Fruit fly (Drosophila melanogaster): ENCODE measurements around the gene PlexB.

Gene PlexB

dm6 chr4:67063-67684 is 23.6 kb upstream of the PlexB start, which contains the start of gene RpS3A (continued):
- TF ChIP-seq dm (GFP tag; optimal IDR thresholded peaks at IDR 0.05), result peak; percentile 93
- TF ChIP-seq fd3F (GFP tag; optimal IDR thresholded peaks at IDR 0.05), result peak; percentile 50
- no peak; the same call in 1 of the 2 replicates for TF ChIP-seq wdn (GFP tag; IDR thresholded peaks at IDR 0.05)
- TF ChIP-seq jigr1 (GFP tag; IDR thresholded peaks at IDR 0.05), result no peak
- peak; percentile 70 for TF ChIP-seq eyg (GFP tag; optimal IDR thresholded peaks at IDR 0.05)
- TF ChIP-seq pzg (GFP tag; optimal IDR thresholded peaks at IDR 0.05), result peak; percentile 86
- TF ChIP-seq Elba2 (GFP tag; optimal IDR thresholded peaks at IDR 0.05), result peak; percentile 25
- peak; percentile 42 for TF ChIP-seq CG3065 (GFP tag; optimal IDR thresholded peaks at IDR 0.05)
- TF ChIP-seq row (GFP tag; IDR thresholded peaks at IDR 0.05), result peak; percentile 93
- TF ChIP-seq pum (GFP tag; optimal IDR thresholded peaks at IDR 0.05), result peak; percentile 66
- TF ChIP-seq CG6854 (GFP tag; optimal IDR thresholded peaks at IDR 0.05), result peak; percentile 84
- peak; percentile 82 for TF ChIP-seq Hsf (GFP tag; optimal IDR thresholded peaks at IDR 0.05)
- TF ChIP-seq Vsx1 (GFP tag; optimal IDR thresholded peaks at IDR 0.05), result peak; percentile 64
- TF ChIP-seq CG9817 (tag; optimal IDR thresholded peaks at IDR 0.05), result no peak
- peak; percentile 72 for TF ChIP-seq her (GFP tag; optimal IDR thresholded peaks at IDR 0.05)
- TF ChIP-seq chn (GFP tag; optimal IDR thresholded peaks at IDR 0.05), result no peak
- TF ChIP-seq insv (GFP tag; optimal IDR thresholded peaks at IDR 0.05), result peak in 1 of 2 experiments; percentile 50
- peak; percentile 63 for TF ChIP-seq CG2120 (GFP tag; optimal IDR thresholded peaks at IDR 0.05)
- TF ChIP-seq slp2 (GFP tag; optimal IDR thresholded peaks at IDR 0.05), result peak; percentile 79
- TF ChIP-seq CG1529 (GFP tag; optimal IDR thresholded peaks at IDR 0.05), result peak; percentile 45
- peak; percentile 91 for TF ChIP-seq wek (GFP tag; optimal IDR thresholded peaks at IDR 0.05)
- peak; percentile 53 for TF ChIP-seq CG12104 (GFP tag; optimal IDR thresholded peaks at IDR 0.05)
- TF ChIP-seq Dfd (GFP tag; optimal IDR thresholded peaks at IDR 0.05), result peak in 1 of 2 experiments; percentile 84
- no peak for TF ChIP-seq CG10321 (GFP tag; IDR thresholded peaks at IDR 0.05)
- TF ChIP-seq fd102C (GFP tag; optimal IDR thresholded peaks at IDR 0.05), result peak; percentile 71
- peak; percentile 56 for TF ChIP-seq CG2116 (GFP tag; optimal IDR thresholded peaks at IDR 0.05)
- peak; percentile 48 for TF ChIP-seq Kr (GFP tag; optimal IDR thresholded peaks at IDR 0.05)
- peak; percentile 89 for TF ChIP-seq nom (GFP tag; optimal IDR thresholded peaks at IDR 0.05)
- peak; percentile 50 for TF ChIP-seq BEAF-32 (GFP tag; optimal IDR thresholded peaks at IDR 0.05)
- TF ChIP-seq danr (GFP tag; IDR thresholded peaks at IDR 0.05), result no peak
- TF ChIP-seq CG11456 (GFP tag; IDR thresholded peaks at IDR 0.05), result no peak
- TF ChIP-seq pnt (GFP tag; optimal IDR thresholded peaks at IDR 0.05), result peak; percentile 49
- peak; percentile 57 for TF ChIP-seq tin (GFP tag; optimal IDR thresholded peaks at IDR 0.05)
- peak; percentile 61 for TF ChIP-seq Sry-β (GFP tag; optimal IDR thresholded peaks at IDR 0.05)
- TF ChIP-seq CG12155 (GFP tag; optimal IDR thresholded peaks at IDR 0.05), result peak; percentile 42
- no peak for TF ChIP-seq CG34224 (GFP tag; IDR thresholded peaks at IDR 0.05; ENCODE audit: partially characterized antibody)
- TF ChIP-seq CG6175 (GFP tag; IDR thresholded peaks at IDR 0.05), result no peak
- no peak; the same call in 1 of the 2 replicates for TF ChIP-seq CG6689 (GFP tag; IDR thresholded peaks at IDR 0.05)
- TF ChIP-seq trh (GFP tag; optimal IDR thresholded peaks at IDR 0.05), result peak; percentile 59
- TF ChIP-seq Asciz (GFP tag; optimal IDR thresholded peaks at IDR 0.05), result peak; percentile 76
- no peak for TF ChIP-seq CG4360 (GFP tag; IDR thresholded peaks at IDR 0.05)
- TF ChIP-seq E2f2 (GFP tag; IDR thresholded peaks at IDR 0.05), result peak; percentile 30; the same call in 1 of the 2 replicates
- TF ChIP-seq Antp (GFP tag; optimal IDR thresholded peaks at IDR 0.05), result no peak
- TF ChIP-seq CG32772 (GFP tag; IDR thresholded peaks at IDR 0.05), result no peak
- TF ChIP-seq vfl (GFP tag; optimal IDR thresholded peaks at IDR 0.05), result no peak
- peak; percentile 58; the same call in 1 of the 2 replicates for TF ChIP-seq Dref (GFP tag; IDR thresholded peaks at IDR 0.05)
- TF ChIP-seq CG17568 (GFP tag; optimal IDR thresholded peaks at IDR 0.05), result peak; percentile 89
- peak; percentile 72 for TF ChIP-seq pho (GFP tag; optimal IDR thresholded peaks at IDR 0.05)
- TF ChIP-seq CG13894 (tag; optimal IDR thresholded peaks at IDR 0.05), result peak; percentile 80
- peak; percentile 27; the same call in 1 of the 2 replicates for TF ChIP-seq Xrp1 (GFP tag; IDR thresholded peaks at IDR 0.05)
